Fruit fly (Drosophila melanogaster): ENCODE data around the gene CG1607.

dm6 chr3R:31405277-31406207 lies 23.6 kb downstream of the CG1607 start, which contains the start of gene PNPase:
- TF ChIP-seq pan (optimal IDR thresholded peaks at IDR 0.05) (no peak), psq (optimal IDR thresholded peaks at IDR 0.05) (no peak), usp (GFP tag; optimal IDR thresholded peaks at IDR 0.05) (no peak), CG8478 (optimal IDR thresholded peaks at IDR 0.05) (peak; percentile 12)

All from whole organism.